Fruit fly (Drosophila melanogaster): ENCODE results near the gene Axud1.
A peak's percentile ranks its signal among the peaks of the same experiment; 100 is the strongest.

The Axud1 gene

dm6 chr2L:2402194-2402593, 37.0 kb downstream of the Axud1 start (continued):
- no peak for TF ChIP-seq lilli (GFP tag; optimal IDR thresholded peaks at IDR 0.05)
- TF ChIP-seq D (optimal IDR thresholded peaks at IDR 0.05) = no peak
- no peak for TF ChIP-seq D (GFP tag; optimal IDR thresholded peaks at IDR 0.05)
- TF ChIP-seq zen (tag; optimal IDR thresholded peaks at IDR 0.05) = no peak
- no peak for TF ChIP-seq Dfd (GFP tag; optimal IDR thresholded peaks at IDR 0.05)
- TF ChIP-seq CG5180 (GFP tag; optimal IDR thresholded peaks at IDR 0.05) = no peak
- TF ChIP-seq CG1529 (GFP tag; optimal IDR thresholded peaks at IDR 0.05) = no peak
- no peak for TF ChIP-seq ewg (GFP tag; optimal IDR thresholded peaks at IDR 0.05)
- no peak for TF ChIP-seq chif (GFP tag; optimal IDR thresholded peaks at IDR 0.05)
- no peak for TF ChIP-seq ham (GFP tag; IDR thresholded peaks at IDR 0.05)
- peak; percentile 31 for TF ChIP-seq Sox102F (GFP tag; optimal IDR thresholded peaks at IDR 0.05)
- TF ChIP-seq CG2678 (tag; optimal IDR thresholded peaks at IDR 0.05) = no peak
- TF ChIP-seq CG13123 (GFP tag; optimal IDR thresholded peaks at IDR 0.05) = no peak
- no peak for TF ChIP-seq CG11560 (tag; IDR thresholded peaks at IDR 0.05)
- no peak for TF ChIP-seq CG14710 (tag; optimal IDR thresholded peaks at IDR 0.05)
- TF ChIP-seq CG16779 (GFP tag; IDR thresholded peaks at IDR 0.05) = no peak
- TF ChIP-seq CG18599 (GFP tag; optimal IDR thresholded peaks at IDR 0.05) = peak; percentile 60
- TF ChIP-seq H15 (GFP tag; IDR thresholded peaks at IDR 0.05) = 0 out of 3 replicates have a peak, but pooled peaks have one; percentile 43
- TF ChIP-seq tin (GFP tag; optimal IDR thresholded peaks at IDR 0.05) = no peak
- TF ChIP-seq CG11093 (GFP tag; IDR thresholded peaks at IDR 0.05) = no peak
- 0 out of 3 replicates have a peak, but pooled peaks have one; percentile 31 for TF ChIP-seq otp (GFP tag; IDR thresholded peaks at IDR 0.05)
- TF ChIP-seq Scr (GFP tag; IDR thresholded peaks at IDR 0.05; ENCODE audit: partially characterized antibody) = no peak
- no peak for TF ChIP-seq CG12299 (tag; optimal IDR thresholded peaks at IDR 0.05)
- no peak for TF ChIP-seq CG31224 (GFP tag; IDR thresholded peaks at IDR 0.05)
- no peak for TF ChIP-seq Meics (GFP tag; optimal IDR thresholded peaks at IDR 0.05)
- TF ChIP-seq psq (GFP tag; optimal IDR thresholded peaks at IDR 0.05) = no peak
- no peak for TF ChIP-seq sna (GFP tag; IDR thresholded peaks at IDR 0.05; ENCODE audit: partially characterized antibody)
- TF ChIP-seq ttk (GFP tag; IDR thresholded peaks at IDR 0.05) = peak; percentile 35; the same call in 1 of the 2 replicates
- no peak for TF ChIP-seq CG15601 (tag; optimal IDR thresholded peaks at IDR 0.05)
- no peak for TF ChIP-seq bigmax (GFP tag; optimal IDR thresholded peaks at IDR 0.05)
- no peak for TF ChIP-seq tup (GFP tag; optimal IDR thresholded peaks at IDR 0.05)
- peak; percentile 14 for TF ChIP-seq Ssrp (tag; optimal IDR thresholded peaks at IDR 0.05)
- no peak for TF ChIP-seq CG10462 (GFP tag; optimal IDR thresholded peaks at IDR 0.05)
- peak; percentile 36 for TF ChIP-seq CG17359 (tag; optimal IDR thresholded peaks at IDR 0.05)
- TF ChIP-seq CG14667 (GFP tag; IDR thresholded peaks at IDR 0.05) = 0 out of 2 replicates have a peak, but pooled peaks have one; percentile 20
- no peak for TF ChIP-seq CG5953 (GFP tag; IDR thresholded peaks at IDR 0.05)
- no peak for TF ChIP-seq da (GFP tag; optimal IDR thresholded peaks at IDR 0.05)
- peak; percentile 36 for TF ChIP-seq dmrt99B (tag; optimal IDR thresholded peaks at IDR 0.05)
- no peak for TF ChIP-seq Xbp1 (GFP tag; optimal IDR thresholded peaks at IDR 0.05)
- no peak for TF ChIP-seq gro (GFP tag; optimal IDR thresholded peaks at IDR 0.05)
- peak; percentile 22; the same call in 1 of the 3 replicates for TF ChIP-seq dysf (GFP tag; IDR thresholded peaks at IDR 0.05)
- no peak for TF ChIP-seq CG16863 (GFP tag; optimal IDR thresholded peaks at IDR 0.05)
- no peak for TF ChIP-seq knrl (GFP tag; IDR thresholded peaks at IDR 0.05; ENCODE audit: partially characterized antibody)
- TF ChIP-seq Bteb2 (GFP tag; optimal IDR thresholded peaks at IDR 0.05) = no peak
- TF ChIP-seq pnt (GFP tag; optimal IDR thresholded peaks at IDR 0.05) = no peak
- no peak for TF ChIP-seq CG18476 (GFP tag; optimal IDR thresholded peaks at IDR 0.05)
- TF ChIP-seq Elba2 (GFP tag; optimal IDR thresholded peaks at IDR 0.05) = no peak
- TF ChIP-seq Ptx1 (GFP tag; IDR thresholded peaks at IDR 0.05) = peak; percentile 57
- peak; percentile 26 for TF ChIP-seq CG7556 (GFP tag; optimal IDR thresholded peaks at IDR 0.05)
- TF ChIP-seq Bgb (GFP tag; IDR thresholded peaks at IDR 0.05; ENCODE audit: partially characterized antibody) = no peak
- 0 out of 2 replicates have a peak, but pooled peaks have one; percentile 38 for TF ChIP-seq ara (GFP tag; IDR thresholded peaks at IDR 0.05)

All from whole organism, embryonic.